Worm (Caenorhabditis elegans) whole organism, L4 larva: Measurements from ENCODE around the gene M176.4.

ENCODE experiments used
- F26F4.8 ChIP-seq: fragments of 200-800 bp; sonication (Bioruptor generic); conservative IDR thresholded peaks from 2 replicates; pipeline ENCODE4 v1.3.6; 2022; ENCODE audit warnings: missing genetic modification characterization, missing compliant biosample characterization
- F37D6.2 ChIP-seq: sonication (generic microtip); optimal IDR thresholded peaks from 2 replicates; lab custom pipeline; 2016; ENCODE audit warnings: mild to moderate bottlenecking, missing genetic modification characterization, missing compliant biosample characterization
- F44E2.7 ChIP-seq: fragments of 200-800 bp; sonication (Bioruptor generic); IDR thresholded peaks from 2 replicates; pipeline ENCODE4 v2.1.2; 2022; ENCODE audit warnings: missing genetic modification characterization, missing compliant biosample characterization
- Y5F2A.4 ChIP-seq: fragments of 200-800 bp; sonication (Bioruptor generic); optimal IDR thresholded peaks from 2 replicates; lab custom pipeline; 2018; ENCODE audit warnings: mild to moderate bottlenecking, missing genetic modification characterization, missing compliant biosample characterization
- Y75B8A.6 ChIP-seq: fragments of 200-800 bp; sonication (Bioruptor generic); IDR thresholded peaks from 2 replicates; pipeline ENCODE4 v1.3.6; 2022; ENCODE audit warnings: missing genetic modification reagents, missing genetic modification characterization, missing compliant biosample characterization
- ZK546.5 ChIP-seq, 2 experiments: sonication (generic microtip); optimal IDR thresholded peaks; 2 replicates each; lab custom pipeline; 2017; ENCODE audit warnings: missing biosample characterization in 2 of 2, missing genetic modification characterization in 2 of 2
- aly-2 ChIP-seq: sonication (generic microtip); optimal IDR thresholded peaks from 2 replicates; lab custom pipeline; 2018; ENCODE audit warnings: missing biosample characterization, missing genetic modification characterization
- arid-1 ChIP-seq: fragments of 200-800 bp; sonication (Bioruptor generic); conservative IDR thresholded peaks from 2 replicates; pipeline ENCODE4 v1.3.6; 2022; ENCODE audit warnings: missing genetic modification reagents, missing genetic modification characterization, missing compliant biosample characterization
- ceh-20 ChIP-seq: fragments of 200-800 bp; sonication (Bioruptor generic); IDR thresholded peaks from 2 replicates; pipeline ENCODE4 v1.3.6; 2022; ENCODE audit warnings: missing genetic modification reagents, missing genetic modification characterization, missing compliant biosample characterization
- ceh-28 ChIP-seq: fragments of 150-350 bp; optimal IDR thresholded peaks from 2 replicates; lab custom pipeline; 2014; ENCODE audit warnings: missing biosample characterization, missing genetic modification reagents, missing genetic modification characterization
- ceh-62 ChIP-seq: sonication (generic microtip); optimal IDR thresholded peaks from 2 replicates; lab custom pipeline; 2017; ENCODE audit warnings: missing biosample characterization, missing genetic modification characterization
- ceh-82 ChIP-seq: sonication (generic microtip); optimal IDR thresholded peaks from 2 replicates; lab custom pipeline; 2017; ENCODE audit warnings: missing biosample characterization, missing genetic modification characterization
- ces-1 ChIP-seq: fragments of 150-350 bp; sonication (generic microtip); optimal IDR thresholded peaks from 4 replicates; lab custom pipeline; 2014; ENCODE audit warnings: missing biosample characterization, missing genetic modification reagents, missing genetic modification characterization
- daf-16 ChIP-seq, 3 experiments: sonication (generic microtip); optimal IDR thresholded peaks; 2 replicates each; lab custom pipeline; 2016 to 2017; ENCODE audit warnings: missing genetic modification characterization in 3 of 3, missing genetic modification reagents in 3 of 3, mild to moderate bottlenecking in 2 of 3, missing compliant biosample characterization in 2 of 3, missing biosample characterization in 1 of 3, moderate library complexity in 1 of 3
- daf-19 ChIP-seq: fragments of 200-800 bp; sonication (Bioruptor generic); conservative IDR thresholded peaks from 2 replicates; pipeline ENCODE4 v1.3.6; 2022; ENCODE audit warnings: missing genetic modification characterization, missing compliant biosample characterization
- dpl-1 ChIP-seq: fragments of 150-350 bp; optimal IDR thresholded peaks from 2 replicates; lab custom pipeline; 2014; ENCODE audit warnings: missing biosample characterization, missing genetic modification reagents, missing genetic modification characterization
- duxl-1 ChIP-seq: sonication (generic microtip); optimal IDR thresholded peaks from 2 replicates; lab custom pipeline; 2016; ENCODE audit warnings: mild to moderate bottlenecking, missing genetic modification characterization, moderate library complexity, missing compliant biosample characterization; ENCODE audit not compliant: poor library complexity
- dve-1 ChIP-seq: sonication (generic microtip); optimal IDR thresholded peaks from 2 replicates; lab custom pipeline; 2017; ENCODE audit warnings: antibody characterized with exemption, mild to moderate bottlenecking, missing genetic modification characterization, missing compliant biosample characterization; ENCODE audit not compliant: insufficient read depth
- egl-27 ChIP-seq: sonication (generic microtip); optimal IDR thresholded peaks from 3 replicates; lab custom pipeline; 2017; ENCODE audit warnings: missing biosample characterization, missing genetic modification reagents, missing genetic modification characterization
- egl-43 ChIP-seq: fragments of 200-800 bp; sonication (Bioruptor generic); IDR thresholded peaks from 2 replicates; pipeline ENCODE4 v1.3.6; 2022; ENCODE audit warnings: missing genetic modification reagents, missing genetic modification characterization, missing compliant biosample characterization
- fkh-10 ChIP-seq: fragments of 150-350 bp; optimal IDR thresholded peaks from 2 replicates; lab custom pipeline; 2014; ENCODE audit warnings: missing biosample characterization, missing genetic modification reagents, missing genetic modification characterization
- fos-1 ChIP-seq: fragments of 150-350 bp; optimal IDR thresholded peaks from 2 replicates; lab custom pipeline; 2014; ENCODE audit warnings: missing biosample characterization, missing genetic modification characterization
- hif-1 ChIP-seq, 2 experiments: sonication (generic microtip); optimal IDR thresholded peaks; 2 replicates each; lab custom pipeline; 2016 to 2017; ENCODE audit warnings: missing compliant biosample characterization in 2 of 2, missing genetic modification characterization in 2 of 2, missing genetic modification reagents in 2 of 2, missing genotype in 2 of 2, mild to moderate bottlenecking in 1 of 2
- hlh-11 ChIP-seq: fragments of 200-800 bp; sonication (Bioruptor generic); optimal IDR thresholded peaks from 2 replicates; lab custom pipeline; 2018; ENCODE audit warnings: mild to moderate bottlenecking, missing genetic modification characterization, missing compliant biosample characterization
- hlh-30 ChIP-seq: sonication (generic microtip); optimal IDR thresholded peaks from 2 replicates; lab custom pipeline; 2017; ENCODE audit warnings: antibody characterized with exemption, mild to moderate bottlenecking, missing genetic modification characterization, missing compliant biosample characterization; ENCODE audit not compliant: insufficient read depth
- hmg-1.1 ChIP-seq: fragments of 200-800 bp; sonication (Bioruptor generic); IDR thresholded peaks from 2 replicates; pipeline ENCODE4 v1.3.6; 2022; ENCODE audit warnings: missing genetic modification reagents, missing genetic modification characterization, missing compliant biosample characterization
- lim-7 ChIP-seq: fragments of 200-800 bp; sonication (Bioruptor generic); IDR thresholded peaks from 2 replicates; pipeline ENCODE4 v1.3.6; 2022; ENCODE audit warnings: missing genetic modification characterization, missing compliant biosample characterization
- lin-1 ChIP-seq: fragments of 200-800 bp; sonication (Bioruptor generic); IDR thresholded peaks from 2 replicates; pipeline ENCODE4 v1.3.6; 2022; ENCODE audit warnings: missing genetic modification reagents, missing genetic modification characterization, missing compliant biosample characterization
- lin-13 ChIP-seq: fragments of 150-350 bp; optimal IDR thresholded peaks from 2 replicates; lab custom pipeline; 2014; ENCODE audit warnings: missing biosample characterization, missing genetic modification reagents, missing genetic modification characterization
- lin-15B ChIP-seq: fragments of 150-350 bp; sonication (generic microtip); optimal IDR thresholded peaks from 3 replicates; lab custom pipeline; 2014; ENCODE audit warnings: missing biosample characterization, missing genetic modification characterization
- lin-29 ChIP-seq: fragments of 200-800 bp; sonication (Bioruptor generic); IDR thresholded peaks from 2 replicates; pipeline ENCODE4 v1.3.6; 2022; ENCODE audit warnings: missing genetic modification reagents, missing genetic modification characterization, missing compliant biosample characterization
- lin-38 ChIP-seq: fragments of 200-800 bp; sonication (Bioruptor generic); IDR thresholded peaks from 2 replicates; pipeline ENCODE4 v1.3.6; 2022; ENCODE audit warnings: missing genetic modification reagents, missing genetic modification characterization, missing compliant biosample characterization
- lin-39 ChIP-seq: fragments of 150-350 bp; optimal IDR thresholded peaks from 2 replicates; lab custom pipeline; 2014; ENCODE audit warnings: missing biosample characterization, missing genetic modification reagents, missing genetic modification characterization
- lir-3 ChIP-seq: sonication (generic microtip); optimal IDR thresholded peaks from 2 replicates; lab custom pipeline; 2016; ENCODE audit warnings: mild to moderate bottlenecking, missing genetic modification characterization, missing compliant biosample characterization
- lsy-2 ChIP-seq, 2 experiments: fragments of 150-350 bp in 1 of 2; sonication (generic microtip) in 1 of 2; optimal IDR thresholded peaks; 2 replicates each; lab custom pipeline; 2014 to 2017; ENCODE audit warnings: missing biosample characterization in 2 of 2, missing genetic modification characterization in 2 of 2
- nhr-11 ChIP-seq: fragments of 150-350 bp; optimal IDR thresholded peaks from 2 replicates; lab custom pipeline; 2014; ENCODE audit warnings: missing biosample characterization, missing genetic modification characterization
- nhr-6 ChIP-seq: fragments of 150-350 bp; optimal IDR thresholded peaks from 2 replicates; lab custom pipeline; 2014; ENCODE audit warnings: missing biosample characterization, missing genetic modification characterization
- nhr-76 ChIP-seq: fragments of 150-350 bp; optimal IDR thresholded peaks from 2 replicates; lab custom pipeline; 2014; ENCODE audit warnings: missing biosample characterization, missing genetic modification characterization
- nhr-77 ChIP-seq: fragments of 150-350 bp; optimal IDR thresholded peaks from 2 replicates; lab custom pipeline; 2014; ENCODE audit warnings: missing biosample characterization, missing genetic modification characterization
- pha-4 ChIP-seq, 2 experiments: fragments of 150-350 bp in 1 of 2; fragments of 200-800 bp in 1 of 2; sonication (Bioruptor generic) in 1 of 2; IDR thresholded peaks in 1 of 2; optimal IDR thresholded peaks in 1 of 2; 2 replicates each; pipeline versions ENCODE4 v1.3.6 to Lab custom; 2014 to 2022; ENCODE audit warnings: missing genetic modification characterization in 2 of 2, missing genetic modification reagents in 2 of 2, missing biosample characterization in 1 of 2, missing compliant biosample characterization in 1 of 2
- php-3 ChIP-seq: fragments of 200-800 bp; sonication (Bioruptor generic); IDR thresholded peaks from 2 replicates; pipeline ENCODE4 v1.3.6; 2022; ENCODE audit warnings: missing genetic modification reagents, missing genetic modification characterization, missing compliant biosample characterization
- saeg-2 ChIP-seq: fragments of 200-800 bp; sonication (Bioruptor generic); IDR thresholded peaks from 2 replicates; pipeline ENCODE4 v1.3.6; 2022; ENCODE audit warnings: missing genetic modification reagents, missing genetic modification characterization, missing compliant biosample characterization
- snpc-4 ChIP-seq: fragments of 150-350 bp; optimal IDR thresholded peaks from 2 replicates; lab custom pipeline; 2014; ENCODE audit warnings: missing biosample characterization, missing genetic modification characterization
- spr-3 ChIP-seq: fragments of 200-800 bp; sonication (Bioruptor generic); optimal IDR thresholded peaks from 2 replicates; lab custom pipeline; 2018; ENCODE audit warnings: mild to moderate bottlenecking, missing genetic modification characterization, missing compliant biosample characterization
- unc-39 ChIP-seq: sonication (generic microtip); optimal IDR thresholded peaks from 2 replicates; lab custom pipeline; 2017; ENCODE audit warnings: missing biosample characterization, missing genetic modification characterization
- vab-7 ChIP-seq: fragments of 200-800 bp; sonication (Bioruptor generic); IDR thresholded peaks from 2 replicates; pipeline ENCODE4 v1.3.6; 2022; ENCODE audit warnings: missing genetic modification reagents, missing genetic modification characterization, missing compliant biosample characterization
- zip-11 ChIP-seq: fragments of 200-800 bp; sonication (Bioruptor generic); IDR thresholded peaks from 2 replicates; pipeline ENCODE4 v1.3.6; 2022; ENCODE audit warnings: missing genetic modification characterization, missing compliant biosample characterization
- ztf-7 ChIP-seq: fragments of 150-350 bp; optimal IDR thresholded peaks from 2 replicates; lab custom pipeline; 2014; ENCODE audit warnings: missing biosample characterization, missing genetic modification characterization

M176.4 gene

ce11 chrII:9416381-9417276, 1.5 kb upstream of the M176.4 start, which contains the start of the genes gss-1 and chch-3:
TSS of gene gss-1 (minus strand) at chrII:9416431.
TSS of gene chch-3 (plus strand) at chrII:9417013.
- peak in 1 of 2 experiments; percentile 48 for TF ChIP-seq hif-1 (tag; optimal IDR thresholded peaks at IDR 0.05; lab: Kevin White, UChicago)
- no peak for TF ChIP-seq vab-7
- TF ChIP-seq php-3 (GFP tag; lab: Robert Waterston, UW) = no peak
- TF ChIP-seq duxl-1 = no peak
- TF ChIP-seq arid-1 (GFP tag; lab: Robert Waterston, UW) = no peak
- peak; percentile 38; the same call in 1 of the 2 replicates for TF ChIP-seq hmg-1.1 (GFP tag; lab: Robert Waterston, UW)
- TF ChIP-seq snpc-4 (tag; lab: Kevin White, UChicago) = no peak
- TF ChIP-seq pha-4 (GFP tag; IDR thresholded peaks at IDR 0.05; lab: Robert Waterston, UW) = peak; percentile 33; the same call in 1 of the 2 replicates
- peak; percentile 56 for TF ChIP-seq pha-4 (tag; optimal IDR thresholded peaks at IDR 0.05; lab: Kevin White, UChicago)
- TF ChIP-seq daf-16 (GFP tag; optimal IDR thresholded peaks at IDR 0.05; lab: Kevin White, UChicago) = peak in 1 of 2 experiments; percentile 18
- TF ChIP-seq daf-16 (tag; optimal IDR thresholded peaks at IDR 0.05; lab: Kevin White, UChicago) = peak; percentile 23
- peak; percentile 24 for TF ChIP-seq F37D6.2 (tag; lab: Kevin White, UChicago)
- no peak for TF ChIP-seq lim-7
- peak in 1 of 2 experiments; percentile 84 for TF ChIP-seq lsy-2 (tag; optimal IDR thresholded peaks at IDR 0.05; lab: Kevin White, UChicago)
- no peak for TF ChIP-seq ZK546.5 (tag; optimal IDR thresholded peaks at IDR 0.05; lab: Kevin White, UChicago)
- no peak for TF ChIP-seq ceh-62
- TF ChIP-seq hlh-11 = peak; percentile 55
- TF ChIP-seq egl-43 (GFP tag; lab: Robert Waterston, UW) = no peak
- TF ChIP-seq spr-3 (GFP tag; lab: Kevin White, UChicago) = no peak
- peak; percentile 64 for TF ChIP-seq nhr-77 (tag; lab: Kevin White, UChicago)
- TF ChIP-seq hlh-30 = peak; percentile 53
- TF ChIP-seq egl-27 = no peak
- no peak for TF ChIP-seq lir-3 (tag; lab: Kevin White, UChicago)
- TF ChIP-seq lin-38 (GFP tag; lab: Robert Waterston, UW) = no peak
- no peak for TF ChIP-seq ceh-20 (GFP tag; lab: Robert Waterston, UW)
- no peak for TF ChIP-seq daf-19 (GFP tag; lab: Robert Waterston, UW)
- TF ChIP-seq nhr-11 (tag; lab: Kevin White, UChicago) = peak; percentile 69
- no peak for TF ChIP-seq lin-15B (tag; lab: Kevin White, UChicago)
- no peak for TF ChIP-seq ceh-28
- TF ChIP-seq F26F4.8 (GFP tag; lab: Robert Waterston, UW) = no peak
- no peak for TF ChIP-seq ces-1 (GFP tag; lab: Kevin White, UChicago)
- no peak for TF ChIP-seq F44E2.7
- no peak for TF ChIP-seq unc-39 (tag; lab: Kevin White, UChicago)
- peak; percentile 18 for TF ChIP-seq fkh-10
- TF ChIP-seq fos-1 = no peak
- no peak for TF ChIP-seq nhr-76 (tag; lab: Kevin White, UChicago)
- TF ChIP-seq aly-2 (tag; lab: Kevin White, UChicago) = no peak
- no peak for TF ChIP-seq lin-13 (GFP tag; lab: Kevin White, UChicago)
- no peak for TF ChIP-seq ztf-7 (tag; lab: Kevin White, UChicago)
- TF ChIP-seq nhr-6 = peak; percentile 35
- TF ChIP-seq zip-11 (GFP tag; lab: Robert Waterston, UW) = no peak
- TF ChIP-seq lin-1 (GFP tag; lab: Robert Waterston, UW) = no peak
- no peak for TF ChIP-seq lin-39 (tag; lab: Kevin White, UChicago)
- no peak for TF ChIP-seq lin-29 (GFP tag; lab: Robert Waterston, UW)
- TF ChIP-seq Y5F2A.4 = no peak
- no peak for TF ChIP-seq ceh-82 (tag; lab: Kevin White, UChicago)
- no peak for TF ChIP-seq saeg-2 (GFP tag; lab: Robert Waterston, UW)
- peak; percentile 69 for TF ChIP-seq dve-1 (tag; lab: Kevin White, UChicago)
- peak; percentile 65 for TF ChIP-seq dpl-1
- no peak for TF ChIP-seq Y75B8A.6 (GFP tag; lab: Robert Waterston, UW)
